Worm (Caenorhabditis elegans): Measurements from ENCODE around the gene H03G16.5.
A peak's percentile ranks its signal among the peaks of the same experiment; 100 is the strongest.

ce11 chrX:15047541-15047940 lies 9.1 kb downstream of the H03G16.5 start:
- TF ChIP-seq zfp-2 (tag; optimal IDR thresholded peaks at IDR 0.05) (no peak), zfp-3 (GFP tag; conservative IDR thresholded peaks at IDR 0.05) (no peak), mes-2 (tag; optimal IDR thresholded peaks at IDR 0.05; ENCODE audit: poor library complexity, severe bottlenecking) (no peak), fkh-10 (GFP tag; optimal IDR thresholded peaks at IDR 0.05) (no peak), nhr-11 (tag; optimal IDR thresholded peaks at IDR 0.05) (no peak), nhr-6 (tag; optimal IDR thresholded peaks at IDR 0.05) (no peak), nhr-10 (tag; optimal IDR thresholded peaks at IDR 0.05) (no peak), ceh-82 (tag; optimal IDR thresholded peaks at IDR 0.05) (no peak), Y105C5A.15 (GFP tag; IDR thresholded peaks at IDR 0.05) (no peak), aha-1 (tag) (peak; percentile 98), F26F4.8 (GFP tag; conservative IDR thresholded peaks at IDR 0.05) (no peak), ceh-62 (tag; optimal IDR thresholded peaks at IDR 0.05) (no peak), hlh-11 (tag; optimal IDR thresholded peaks at IDR 0.05) (no peak)
